Fruit fly (Drosophila melanogaster) whole organism, wandering third instar larva: ENCODE measurements around the gene Tom.

Experiments
- Jra ChIP-seq: sonication (Bioruptor generic); optimal IDR thresholded peaks from 2 replicates; lab custom pipeline; 2016; ENCODE audit warnings: missing biosample characterization, missing genetic modification characterization
- dsf ChIP-seq: sonication (Bioruptor generic); optimal IDR thresholded peaks from 2 replicates; lab custom pipeline; 2016; ENCODE audit warnings: missing biosample characterization, missing genetic modification characterization, borderline replicate concordance
- sage ChIP-seq: fragments of 200-800 bp; sonication (Bioruptor generic); optimal IDR thresholded peaks from 2 replicates; lab custom pipeline; 2016; ENCODE audit warnings: missing biosample characterization, mild to moderate bottlenecking, missing genetic modification characterization

DNA sequence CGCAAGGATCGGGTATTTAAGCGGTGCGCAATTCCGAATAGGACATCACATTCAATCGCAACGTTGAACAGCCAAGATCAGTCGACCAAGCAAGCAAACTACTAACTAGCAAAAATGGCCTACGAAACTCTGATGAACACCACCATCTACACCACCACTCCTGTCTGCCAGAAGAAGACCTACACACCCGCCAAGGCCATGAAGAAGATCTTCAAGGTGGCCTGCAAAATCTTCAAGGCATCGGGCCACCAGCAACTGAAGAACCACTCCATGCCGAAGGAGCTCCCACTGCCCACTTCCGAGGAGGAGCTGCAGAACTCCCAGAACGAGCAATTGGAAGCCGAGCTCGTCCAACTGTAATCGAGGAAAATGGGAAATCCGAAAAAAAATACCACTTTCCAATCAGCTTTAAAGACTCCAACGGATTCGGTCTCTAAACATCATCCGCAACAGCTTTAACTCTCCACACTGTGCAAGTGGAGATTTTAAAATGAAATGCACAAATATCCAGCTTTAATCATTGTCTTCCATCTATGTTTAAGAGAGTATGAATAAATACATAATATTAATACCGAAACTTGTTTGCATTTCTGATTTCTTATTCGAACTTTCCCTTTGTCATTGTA is 3.6 kb downstream of the Tom start, which contains the start of gene Brd:
- no peak for TF ChIP-seq sage (GFP tag; lab: Kevin White, UChicago)
- no peak for TF ChIP-seq dsf (GFP tag; lab: Kevin White, UChicago)
- TF ChIP-seq Jra: no peak
